Worm (Caenorhabditis elegans) whole organism, late embryonic: Measurements from ENCODE around the gene C28G1.6.

ENCODE experiments used
- F13H6.1 ChIP-seq: sonication (generic microtip); optimal IDR thresholded peaks from 2 replicates; lab custom pipeline; 2016; ENCODE audit warnings: missing genetic modification characterization, missing compliant biosample characterization
- K09A11.1 ChIP-seq: sonication (generic microtip); optimal IDR thresholded peaks from 2 replicates; lab custom pipeline; 2017; ENCODE audit warnings: antibody characterized with exemption, mild to moderate bottlenecking, missing genetic modification characterization, missing compliant biosample characterization; ENCODE audit not compliant: insufficient read depth
- ahr-1 ChIP-seq: sonication (generic microtip); optimal IDR thresholded peaks from 2 replicates; lab custom pipeline; 2016; ENCODE audit warnings: missing genetic modification characterization, missing compliant biosample characterization
- ama-1 ChIP-seq: fragments of 150-350 bp; optimal IDR thresholded peaks from 2 replicates; lab custom pipeline; 2014
- nfya-1 ChIP-seq: sonication (generic microtip); optimal IDR thresholded peaks from 2 replicates; lab custom pipeline; 2017; ENCODE audit warnings: missing genetic modification characterization, mild to moderate bottlenecking, missing compliant biosample characterization, antibody characterized with exemption, moderate library complexity
- pat-9 ChIP-seq: fragments of 200-800 bp; sonication (Bioruptor generic); optimal IDR thresholded peaks from 2 replicates; lab custom pipeline; 2018; ENCODE audit warnings: mild to moderate bottlenecking, missing genetic modification characterization, moderate library complexity, missing compliant biosample characterization
- pros-1 ChIP-seq: fragments of 150-350 bp; optimal IDR thresholded peaks from 2 replicates; lab custom pipeline; 2014; ENCODE audit warnings: missing biosample characterization, missing genetic modification reagents, missing genetic modification characterization
- tbx-2 ChIP-seq: sonication (generic microtip); optimal IDR thresholded peaks from 2 replicates; lab custom pipeline; 2016; ENCODE audit warnings: missing genetic modification characterization, missing compliant biosample characterization

ce11 chrX:8810908-8811307 is 20.2 kb downstream of the C28G1.6 start, which contains the start of gene R04E5.9:
- TF ChIP-seq F13H6.1 (tag; lab: Kevin White, UChicago): peak; percentile 54
- no peak for TF ChIP-seq ama-1 (lab: Kevin White, UChicago)
- no peak for TF ChIP-seq pat-9 (tag; lab: Kevin White, UChicago)
- TF ChIP-seq nfya-1: peak; percentile 76
- TF ChIP-seq ahr-1 (tag; lab: Kevin White, UChicago): no peak
- TF ChIP-seq pros-1: peak; percentile 75
- peak; percentile 85 for TF ChIP-seq tbx-2 (tag; lab: Kevin White, UChicago)
- no peak for TF ChIP-seq K09A11.1 (tag; lab: Kevin White, UChicago)
